Worm (Caenorhabditis elegans): Measurements from ENCODE around the gene gck-1.

ce11 chrV:8990194-8990649 lies 42.6 kb downstream of the gck-1 start, which contains the start of gene F59E11.7:
- TF ChIP-seq pros-1 (tag; optimal IDR thresholded peaks at IDR 0.05), result no peak
- TF ChIP-seq sox-4 (tag; optimal IDR thresholded peaks at IDR 0.05), result no peak
- TF ChIP-seq pax-1 (tag; optimal IDR thresholded peaks at IDR 0.05), result no peak
- no peak for TF ChIP-seq dmd-4 (tag; optimal IDR thresholded peaks at IDR 0.05; ENCODE audit: borderline replicate concordance)
- TF ChIP-seq nhr-232 (tag; optimal IDR thresholded peaks at IDR 0.05), result no peak
- TF ChIP-seq odd-2 (tag; optimal IDR thresholded peaks at IDR 0.05), result no peak
- no peak for TF ChIP-seq pag-3 (tag; optimal IDR thresholded peaks at IDR 0.05; ENCODE audit: borderline replicate concordance)
- TF ChIP-seq lim-6 (tag; optimal IDR thresholded peaks at IDR 0.05), result no peak
- TF ChIP-seq ceh-45 (GFP tag; IDR thresholded peaks at IDR 0.05), result no peak
- TF ChIP-seq ama-1 (optimal IDR thresholded peaks at IDR 0.05), result no peak
- TF ChIP-seq tbx-2 (tag; optimal IDR thresholded peaks at IDR 0.05), result no peak
- no peak for TF ChIP-seq pha-4 (tag; optimal IDR thresholded peaks at IDR 0.05)
- no peak for TF ChIP-seq rnt-1 (tag; optimal IDR thresholded peaks at IDR 0.05)

Data from whole organism, late embryonic.